Fruit fly (Drosophila melanogaster) whole organism, embryonic: ENCODE results near the gene CG7675.

Experiments
- CG1024 ChIP-seq: fragments of 200-800 bp; sonication (Bioruptor generic); IDR thresholded peaks from 2 replicates; pipeline ENCODE4 v1.3.6; 2022; ENCODE audit warnings: missing biosample characterization, missing genetic modification characterization
- CG10321 ChIP-seq: fragments of 200-800 bp; sonication (Bioruptor generic); IDR thresholded peaks from 2 replicates; pipeline ENCODE4 v1.3.6; 2022; ENCODE audit warnings: missing biosample characterization, missing genetic modification characterization
- CG11560 ChIP-seq: fragments of 200-800 bp; sonication (Bioruptor generic); IDR thresholded peaks from 3 replicates; pipeline ENCODE4 v1.3.6; 2022; ENCODE audit warnings: missing biosample characterization, missing genetic modification characterization
- CG14050 ChIP-seq: fragments of 200-800 bp; sonication (Bioruptor generic); IDR thresholded peaks from 3 replicates; pipeline ENCODE4 v1.3.6; 2022; ENCODE audit warnings: missing biosample characterization, missing genetic modification characterization
- CG14860 ChIP-seq: fragments of 200-800 bp; sonication (Bioruptor generic); IDR thresholded peaks from 3 replicates; pipeline ENCODE4 v1.3.6; 2022; ENCODE audit warnings: missing biosample characterization, missing genetic modification characterization; ENCODE audit not compliant: partially characterized antibody
- CG18262 ChIP-seq: fragments of 200-800 bp; optimal IDR thresholded peaks from 3 replicates; lab custom pipeline; 2019; ENCODE audit warnings: missing biosample characterization, mild to moderate bottlenecking, missing genetic modification characterization, moderate library complexity
- CG3163 ChIP-seq: fragments of 200-800 bp; sonication (Bioruptor generic); optimal IDR thresholded peaks from 3 replicates; lab custom pipeline; 2016; ENCODE audit warnings: missing biosample characterization, missing genetic modification characterization
- CG6254 ChIP-seq: fragments of 200-800 bp; sonication (Bioruptor generic); optimal IDR thresholded peaks from 3 replicates; lab custom pipeline; 2017; ENCODE audit warnings: mild to moderate bottlenecking, missing biosample characterization, missing genetic modification reagents, missing genetic modification characterization
- CG6791 ChIP-seq: fragments of 200-800 bp; sonication (Bioruptor generic); IDR thresholded peaks from 3 replicates; pipeline ENCODE4 v1.3.6; 2022; ENCODE audit warnings: missing biosample characterization, missing genetic modification characterization; ENCODE audit not compliant: partially characterized antibody
- CG7271 ChIP-seq: fragments of 200-800 bp; sonication (Bioruptor generic); optimal IDR thresholded peaks from 2 replicates; lab custom pipeline; 2018; ENCODE audit warnings: missing biosample characterization, mild to moderate bottlenecking, missing genetic modification characterization, moderate library complexity
- CG7372 ChIP-seq: fragments of 200-800 bp; sonication (Bioruptor generic); IDR thresholded peaks from 2 replicates; pipeline ENCODE4 v1.3.6; 2022; ENCODE audit warnings: missing biosample characterization, missing genetic modification characterization
- CG7556 ChIP-seq: fragments of 200-800 bp; sonication (Bioruptor generic); optimal IDR thresholded peaks from 2 replicates; lab custom pipeline; 2017; ENCODE audit warnings: missing biosample characterization, mild to moderate bottlenecking, missing genetic modification characterization
- CG7786 ChIP-seq: fragments of 200-800 bp; sonication (Bioruptor generic); optimal IDR thresholded peaks from 2 replicates; lab custom pipeline; 2016; ENCODE audit warnings: missing biosample characterization, missing genetic modification characterization
- CG7963 ChIP-seq: fragments of 200-800 bp; sonication (Bioruptor generic); IDR thresholded peaks from 3 replicates; pipeline ENCODE4 v1.3.6; 2022; ENCODE audit warnings: missing biosample characterization, missing genetic modification characterization; ENCODE audit not compliant: partially characterized antibody
- CG8290 ChIP-seq, 3 experiments: fragments of 200-800 bp; sonication (Bioruptor generic); optimal IDR thresholded peaks; 2 replicates each; lab custom pipeline; 2016 to 2019; ENCODE audit warnings: missing biosample characterization in 3 of 3, missing genetic modification characterization in 3 of 3, mild to moderate bottlenecking in 2 of 3, moderate library complexity in 1 of 3
- CG8359 ChIP-seq: fragments of 200-800 bp; sonication (Bioruptor generic); optimal IDR thresholded peaks from 2 replicates; lab custom pipeline; 2017; ENCODE audit warnings: missing biosample characterization, mild to moderate bottlenecking, missing genetic modification characterization, borderline replicate concordance
- CG9215 ChIP-seq: fragments of 200-800 bp; sonication (Bioruptor generic); IDR thresholded peaks from 2 replicates; pipeline ENCODE4 v1.3.6; 2022; ENCODE audit warnings: missing biosample characterization, missing genetic modification characterization
- CG9876 ChIP-seq: fragments of 200-800 bp; sonication (Bioruptor generic); optimal IDR thresholded peaks from 2 replicates; lab custom pipeline; 2016; ENCODE audit warnings: missing biosample characterization, missing genetic modification characterization
- Camta ChIP-seq: fragments of 200-800 bp; sonication (Bioruptor generic); optimal IDR thresholded peaks from 2 replicates; lab custom pipeline; 2016; ENCODE audit warnings: missing biosample characterization, missing genetic modification characterization
- Dek ChIP-seq: fragments of 200-800 bp; sonication (Bioruptor generic); optimal IDR thresholded peaks from 3 replicates; lab custom pipeline; 2019; ENCODE audit warnings: missing biosample characterization, mild to moderate bottlenecking, missing genetic modification characterization, moderate library complexity
- Dfd ChIP-seq, 2 experiments: fragments of >200 bp; optimal IDR thresholded peaks; 2 replicates each; lab custom pipeline; 2017; ENCODE audit warnings: missing biosample characterization in 2 of 2, missing genetic modification characterization in 2 of 2
- Fer3 ChIP-seq: fragments of 200-800 bp; sonication (Bioruptor generic); optimal IDR thresholded peaks from 2 replicates; lab custom pipeline; 2018; ENCODE audit warnings: missing biosample characterization, mild to moderate bottlenecking, missing genetic modification characterization, moderate library complexity
- H15 ChIP-seq: fragments of 200-800 bp; sonication (Bioruptor generic); IDR thresholded peaks from 3 replicates; pipeline ENCODE4 v1.3.6; 2022; ENCODE audit warnings: missing biosample characterization, missing genetic modification characterization
- H2.0 ChIP-seq: fragments of 200-800 bp; sonication (Bioruptor generic); IDR thresholded peaks from 2 replicates; pipeline ENCODE4 v1.3.6; 2022; ENCODE audit warnings: missing biosample characterization, missing genetic modification characterization
- HLH4C ChIP-seq: fragments of 200-800 bp; sonication (Bioruptor generic); IDR thresholded peaks from 3 replicates; pipeline ENCODE4 v1.3.6; 2022; ENCODE audit warnings: missing biosample characterization, missing genetic modification characterization; ENCODE audit not compliant: partially characterized antibody
- Hand ChIP-seq: fragments of 200-800 bp; sonication (Bioruptor generic); optimal IDR thresholded peaks from 2 replicates; lab custom pipeline; 2017; ENCODE audit warnings: mild to moderate bottlenecking, missing biosample characterization, missing genetic modification reagents, missing genetic modification characterization
- HmgZ ChIP-seq: fragments of 200-800 bp; sonication (Bioruptor generic); optimal IDR thresholded peaks from 2 replicates; lab custom pipeline; 2018; ENCODE audit warnings: missing biosample characterization, mild to moderate bottlenecking, missing genetic modification characterization
- Lpt ChIP-seq: fragments of >200 bp; optimal IDR thresholded peaks from 2 replicates; lab custom pipeline; 2018; ENCODE audit warnings: missing biosample characterization, missing genetic modification characterization
- Meics ChIP-seq: fragments of 200-800 bp; sonication (Bioruptor generic); optimal IDR thresholded peaks from 2 replicates; lab custom pipeline; 2017; ENCODE audit warnings: missing biosample characterization, mild to moderate bottlenecking, missing genetic modification characterization
- Ptx1 ChIP-seq: fragments of 200-800 bp; sonication (Bioruptor generic); IDR thresholded peaks from 2 replicates; pipeline ENCODE4 v1.3.6; 2022; ENCODE audit warnings: missing biosample characterization, missing genetic modification characterization
- Scr ChIP-seq: fragments of 200-800 bp; sonication (Bioruptor generic); IDR thresholded peaks from 2 replicates; pipeline ENCODE4 v1.3.6; 2022; ENCODE audit warnings: missing biosample characterization, missing genetic modification characterization; ENCODE audit not compliant: partially characterized antibody
- Spps ChIP-seq: fragments of 200-800 bp; sonication (Bioruptor generic); optimal IDR thresholded peaks from 2 replicates; lab custom pipeline; 2018; ENCODE audit warnings: missing biosample characterization, mild to moderate bottlenecking, missing genetic modification characterization
- bsh ChIP-seq, 2 experiments: fragments of 200-800 bp; sonication (Bioruptor generic); optimal IDR thresholded peaks; 2 replicates each; lab custom pipeline; 2017 to 2018; ENCODE audit warnings: mild to moderate bottlenecking in 2 of 2, missing biosample characterization in 2 of 2, missing genetic modification characterization in 2 of 2, moderate library complexity in 1 of 2
- chinmo ChIP-seq: fragments of 200-800 bp; sonication (Bioruptor generic); IDR thresholded peaks from 4 replicates; pipeline ENCODE4 v1.3.6; 2022; ENCODE audit warnings: missing biosample characterization, missing genetic modification characterization; ENCODE audit not compliant: partially characterized antibody
- croc ChIP-seq: fragments of 200-800 bp; sonication (Bioruptor generic); conservative IDR thresholded peaks from 3 replicates; pipeline ENCODE4 v1.3.6; 2022; ENCODE audit warnings: missing biosample characterization, missing genetic modification characterization
- exex ChIP-seq: fragments of 200-800 bp; sonication (Bioruptor generic); optimal IDR thresholded peaks from 4 replicates; lab custom pipeline; 2018; ENCODE audit warnings: missing biosample characterization, mild to moderate bottlenecking, missing genetic modification characterization, moderate library complexity
- fd64A ChIP-seq: fragments of 200-800 bp; sonication (Bioruptor generic); optimal IDR thresholded peaks from 3 replicates; lab custom pipeline; 2018; ENCODE audit warnings: missing biosample characterization, mild to moderate bottlenecking, missing genetic modification characterization
- grau ChIP-seq: fragments of 200-800 bp; optimal IDR thresholded peaks from 3 replicates; lab custom pipeline; 2019; ENCODE audit warnings: missing biosample characterization, mild to moderate bottlenecking, missing genetic modification characterization, moderate library complexity
- gro ChIP-seq: fragments of 200-800 bp; sonication (Bioruptor generic); optimal IDR thresholded peaks from 2 replicates; lab custom pipeline; 2016; ENCODE audit warnings: missing biosample characterization, missing genetic modification characterization
- ham ChIP-seq: fragments of 200-800 bp; sonication (Bioruptor generic); IDR thresholded peaks from 2 replicates; pipeline ENCODE4 v1.3.6; 2022; ENCODE audit warnings: missing biosample characterization, missing genetic modification characterization
- lab ChIP-seq: fragments of 200-800 bp; sonication (Bioruptor generic); optimal IDR thresholded peaks from 3 replicates; lab custom pipeline; 2017; ENCODE audit warnings: missing biosample characterization, missing genetic modification characterization, mild to moderate bottlenecking, moderate library complexity, missing genetic modification reagents
- nau ChIP-seq: fragments of 200-800 bp; sonication (Bioruptor generic); optimal IDR thresholded peaks from 3 replicates; lab custom pipeline; 2017; ENCODE audit warnings: missing biosample characterization, mild to moderate bottlenecking, missing genetic modification characterization, missing genetic modification reagents
- repo ChIP-seq: fragments of 200-800 bp; sonication (Bioruptor generic); optimal IDR thresholded peaks from 2 replicates; lab custom pipeline; 2016; ENCODE audit warnings: missing biosample characterization, missing genetic modification characterization
- shn ChIP-seq: fragments of 200-800 bp; sonication (Bioruptor generic); optimal IDR thresholded peaks from 3 replicates; lab custom pipeline; 2016; ENCODE audit warnings: missing biosample characterization, missing genetic modification characterization
- sr ChIP-seq: fragments of 200-800 bp; sonication (Bioruptor generic); IDR thresholded peaks from 3 replicates; pipeline ENCODE4 v1.3.6; 2022; ENCODE audit warnings: missing biosample characterization, missing genetic modification characterization
- ssp ChIP-seq: fragments of 200-800 bp; sonication (Bioruptor generic); IDR thresholded peaks from 2 replicates; pipeline ENCODE4 v1.3.6; 2022; ENCODE audit warnings: missing biosample characterization, missing genetic modification characterization
- zf30C ChIP-seq: fragments of 200-800 bp; sonication (Bioruptor generic); optimal IDR thresholded peaks from 3 replicates; lab custom pipeline; 2018; ENCODE audit warnings: missing biosample characterization, mild to moderate bottlenecking, missing genetic modification characterization
- zfh1 ChIP-seq: fragments of 200-800 bp; sonication (Bioruptor generic); IDR thresholded peaks from 3 replicates; pipeline ENCODE4 v1.3.6; 2022; ENCODE audit warnings: missing biosample characterization, missing genetic modification characterization

The CG7675 gene

DNA sequence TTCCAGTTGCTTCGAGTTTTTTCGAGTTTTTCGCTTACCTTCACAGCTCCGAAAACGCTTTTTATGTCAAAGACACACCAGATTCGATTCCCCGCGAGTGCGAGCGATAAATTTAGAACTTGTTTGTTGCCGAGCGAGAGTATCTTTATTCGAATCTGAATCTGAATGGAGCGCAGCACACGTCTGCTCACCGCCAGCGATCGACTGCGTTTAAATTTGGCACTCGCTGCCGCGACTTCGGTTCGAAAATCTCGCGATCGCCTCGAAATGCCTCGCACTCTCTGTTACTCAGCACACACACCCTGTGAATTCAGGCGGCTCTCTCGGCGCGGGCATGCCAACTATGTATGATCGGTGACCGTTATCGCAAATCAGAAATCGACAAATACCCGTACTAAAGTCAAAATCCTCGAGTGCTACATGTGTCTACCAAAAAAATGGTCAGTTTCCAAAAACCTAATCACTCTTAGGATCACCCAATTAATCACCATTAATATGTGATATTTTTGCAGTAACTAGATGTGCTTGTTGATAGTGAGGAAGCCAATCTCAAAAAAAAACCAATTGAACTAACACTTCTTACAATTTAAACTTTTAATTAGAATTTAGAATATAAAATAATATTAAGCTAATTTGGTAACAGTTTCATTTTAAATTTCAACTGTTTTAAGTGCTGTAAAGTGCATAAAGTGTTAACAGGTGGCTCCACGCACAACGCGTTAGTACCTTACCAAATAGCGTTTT lies 18.1 kb upstream of the CG7675 start, which contains the start of gene Vha100-2 (continued):
- TF ChIP-seq bsh (GFP tag; optimal IDR thresholded peaks at IDR 0.05; lab: Kevin White, UChicago): peak in 1 of 2 experiments; percentile 4
- no peak for TF ChIP-seq CG9876 (GFP tag; lab: Kevin White, UChicago)
- TF ChIP-seq CG1024: peak; percentile 13; the same call in 1 of the 2 replicates
- TF ChIP-seq chinmo (GFP tag; lab: Robert Waterston, UW): peak; percentile 72; the same call in 2 of the 4 replicates
- peak; percentile 45 for TF ChIP-seq H2.0
- no peak for TF ChIP-seq croc (GFP tag; lab: Robert Waterston, UW)
- TF ChIP-seq zf30C (GFP tag; lab: Kevin White, UChicago): peak; percentile 7
- peak; percentile 97 for TF ChIP-seq CG6254
- TF ChIP-seq Scr (GFP tag; lab: Robert Waterston, UW): peak; percentile 20; the same call in 1 of the 2 replicates
- no peak for TF ChIP-seq Spps
- TF ChIP-seq CG14050: no peak
- TF ChIP-seq Meics (GFP tag; lab: Kevin White, UChicago): peak; percentile 41
- no peak for TF ChIP-seq H15
- peak; percentile 18 for TF ChIP-seq Dek (tag; lab: Kevin White, UChicago)
- no peak for TF ChIP-seq gro (GFP tag; lab: Kevin White, UChicago)
- TF ChIP-seq Fer3: peak; percentile 39
- no peak for TF ChIP-seq fd64A (GFP tag; lab: Kevin White, UChicago)
- peak; percentile 9 for TF ChIP-seq nau (GFP tag; lab: Kevin White, UChicago)
- 0 out of 3 replicates have a peak, but pooled peaks have one; percentile 33 for TF ChIP-seq CG7963 (GFP tag; lab: Robert Waterston, UW)
- no peak for TF ChIP-seq exex
- no peak for TF ChIP-seq CG7786 (GFP tag; lab: Kevin White, UChicago)
- TF ChIP-seq CG8290 (GFP tag; optimal IDR thresholded peaks at IDR 0.05; lab: Kevin White, UChicago): no peak
- peak in 1 of 2 experiments; percentile 85 for TF ChIP-seq CG8290 (tag; optimal IDR thresholded peaks at IDR 0.05; lab: Kevin White, UChicago)
- TF ChIP-seq Dfd (GFP tag; optimal IDR thresholded peaks at IDR 0.05; lab: Kevin White, UChicago): no peak
- TF ChIP-seq CG7556 (GFP tag; lab: Kevin White, UChicago): no peak
- TF ChIP-seq CG7372 (GFP tag; lab: Robert Waterston, UW): no peak
- peak; percentile 47 for TF ChIP-seq HmgZ (tag; lab: Kevin White, UChicago)
- TF ChIP-seq CG3163 (GFP tag; lab: Kevin White, UChicago): no peak
- TF ChIP-seq zfh1 (GFP tag; lab: Robert Waterston, UW): peak; percentile 23; the same call in 2 of the 3 replicates
- TF ChIP-seq sr (GFP tag; lab: Robert Waterston, UW): peak; percentile 29; the same call in 1 of the 3 replicates
- no peak for TF ChIP-seq ssp (GFP tag; lab: Robert Waterston, UW)
- TF ChIP-seq grau (tag; lab: Kevin White, UChicago): peak; percentile 27
- TF ChIP-seq Hand (GFP tag; lab: Kevin White, UChicago): peak; percentile 35
- no peak for TF ChIP-seq repo (GFP tag; lab: Kevin White, UChicago)
- TF ChIP-seq CG14860 (GFP tag; lab: Robert Waterston, UW): peak; percentile 41; the same call in 1 of the 3 replicates
- TF ChIP-seq Camta (GFP tag; lab: Kevin White, UChicago): no peak
- TF ChIP-seq HLH4C: no peak
- no peak for TF ChIP-seq CG8359 (GFP tag; lab: Kevin White, UChicago)
- TF ChIP-seq lab (GFP tag; lab: Kevin White, UChicago): peak; percentile 25
- TF ChIP-seq shn (GFP tag; lab: Kevin White, UChicago): no peak
- TF ChIP-seq CG18262 (tag; lab: Kevin White, UChicago): no peak
- TF ChIP-seq CG7271: no peak
- peak; percentile 34; the same call in 1 of the 2 replicates for TF ChIP-seq CG9215 (GFP tag; lab: Robert Waterston, UW)
- no peak for TF ChIP-seq Lpt (GFP tag; lab: Kevin White, UChicago)
- no peak for TF ChIP-seq CG10321 (GFP tag; lab: Robert Waterston, UW)
- TF ChIP-seq Ptx1: 0 out of 2 replicates have a peak, but pooled peaks have one; percentile 20
- no peak for TF ChIP-seq CG11560 (tag; lab: Robert Waterston, UW)
- no peak for TF ChIP-seq ham (GFP tag; lab: Robert Waterston, UW)
- TF ChIP-seq CG6791 (GFP tag; lab: Robert Waterston, UW): no peak
